Worm (Caenorhabditis elegans) whole organism, L4 larva: ENCODE results near the gene rpb-12.
A peak's percentile ranks its signal among the peaks of the same experiment; 100 is the strongest.

Experiments used
- D1046.2 ChIP-seq: fragments of 200-800 bp; sonication (Bioruptor generic); IDR thresholded peaks from 2 replicates; pipeline ENCODE4 v1.3.6; 2022; ENCODE audit warnings: missing genetic modification characterization, missing compliant biosample characterization
- F37D6.2 ChIP-seq: sonication (generic microtip); optimal IDR thresholded peaks from 2 replicates; lab custom pipeline; 2016; ENCODE audit warnings: mild to moderate bottlenecking, missing genetic modification characterization, missing compliant biosample characterization
- F44E2.7 ChIP-seq: fragments of 200-800 bp; sonication (Bioruptor generic); IDR thresholded peaks from 2 replicates; pipeline ENCODE4 v2.1.2; 2022; ENCODE audit warnings: missing genetic modification characterization, missing compliant biosample characterization
- F49E8.2 ChIP-seq: sonication (generic microtip); optimal IDR thresholded peaks from 2 replicates; lab custom pipeline; 2016; ENCODE audit warnings: missing compliant biosample characterization, mild to moderate bottlenecking, missing genetic modification characterization, borderline replicate concordance
- T26A8.4 ChIP-seq: fragments of 200-800 bp; sonication (Bioruptor generic); IDR thresholded peaks from 2 replicates; pipeline ENCODE4 v1.3.6; 2022; ENCODE audit warnings: missing genetic modification characterization, missing compliant biosample characterization
- Y48G9A.11 ChIP-seq: fragments of 200-800 bp; sonication (Bioruptor generic); IDR thresholded peaks from 2 replicates; pipeline ENCODE4 v1.3.6; 2022; ENCODE audit warnings: missing genetic modification reagents, missing genetic modification characterization, missing compliant biosample characterization
- aha-1 ChIP-seq: fragments of 150-350 bp; peaks from one replicate; lab custom pipeline; 2014; ENCODE audit warnings: missing biosample characterization, missing genetic modification characterization
- ama-1 ChIP-seq: fragments of 150-350 bp; optimal IDR thresholded peaks from 2 replicates; lab custom pipeline; 2014; ENCODE audit warnings: inconsistent platforms, mixed read lengths
- arid-1 ChIP-seq: fragments of 200-800 bp; sonication (Bioruptor generic); conservative IDR thresholded peaks from 2 replicates; pipeline ENCODE4 v1.3.6; 2022; ENCODE audit warnings: missing genetic modification reagents, missing genetic modification characterization, missing compliant biosample characterization
- ceh-62 ChIP-seq: sonication (generic microtip); optimal IDR thresholded peaks from 2 replicates; lab custom pipeline; 2017; ENCODE audit warnings: missing biosample characterization, missing genetic modification characterization
- ceh-82 ChIP-seq: sonication (generic microtip); optimal IDR thresholded peaks from 2 replicates; lab custom pipeline; 2017; ENCODE audit warnings: missing biosample characterization, missing genetic modification characterization
- ces-1 ChIP-seq: fragments of 150-350 bp; sonication (generic microtip); optimal IDR thresholded peaks from 4 replicates; lab custom pipeline; 2014; ENCODE audit warnings: missing biosample characterization, missing genetic modification reagents, missing genetic modification characterization
- cey-2 ChIP-seq: sonication (generic microtip); optimal IDR thresholded peaks from 3 replicates; lab custom pipeline; 2017; ENCODE audit warnings: missing genetic modification characterization, mild to moderate bottlenecking, missing compliant biosample characterization, antibody characterized with exemption, borderline replicate concordance; ENCODE audit not compliant: insufficient read depth
- daf-19 ChIP-seq: fragments of 200-800 bp; sonication (Bioruptor generic); conservative IDR thresholded peaks from 2 replicates; pipeline ENCODE4 v1.3.6; 2022; ENCODE audit warnings: missing genetic modification characterization, missing compliant biosample characterization
- daf-8 ChIP-seq: fragments of 200-800 bp; sonication (Bioruptor generic); IDR thresholded peaks from 2 replicates; pipeline ENCODE4 v1.3.6; 2022; ENCODE audit warnings: missing genetic modification characterization, missing compliant biosample characterization
- dmd-9 ChIP-seq: fragments of 200-800 bp; sonication (Bioruptor generic); IDR thresholded peaks from 2 replicates; pipeline ENCODE4 v1.3.6; 2022; ENCODE audit warnings: missing genetic modification reagents, missing genetic modification characterization, missing compliant biosample characterization
- dpl-1 ChIP-seq: fragments of 150-350 bp; optimal IDR thresholded peaks from 2 replicates; lab custom pipeline; 2014; ENCODE audit warnings: missing biosample characterization, missing genetic modification reagents, missing genetic modification characterization
- duxl-1 ChIP-seq: sonication (generic microtip); optimal IDR thresholded peaks from 2 replicates; lab custom pipeline; 2016; ENCODE audit warnings: mild to moderate bottlenecking, missing genetic modification characterization, moderate library complexity, missing compliant biosample characterization; ENCODE audit not compliant: poor library complexity
- dve-1 ChIP-seq: sonication (generic microtip); optimal IDR thresholded peaks from 2 replicates; lab custom pipeline; 2017; ENCODE audit warnings: antibody characterized with exemption, mild to moderate bottlenecking, missing genetic modification characterization, missing compliant biosample characterization; ENCODE audit not compliant: insufficient read depth
- egl-27 ChIP-seq: sonication (generic microtip); optimal IDR thresholded peaks from 3 replicates; lab custom pipeline; 2017; ENCODE audit warnings: missing biosample characterization, missing genetic modification reagents, missing genetic modification characterization
- fkh-10 ChIP-seq: fragments of 150-350 bp; optimal IDR thresholded peaks from 2 replicates; lab custom pipeline; 2014; ENCODE audit warnings: missing biosample characterization, missing genetic modification reagents, missing genetic modification characterization
- hif-1 ChIP-seq, 2 experiments: sonication (generic microtip); optimal IDR thresholded peaks; 2 replicates each; lab custom pipeline; 2016 to 2017; ENCODE audit warnings: missing compliant biosample characterization in 2 of 2, missing genetic modification characterization in 2 of 2, missing genetic modification reagents in 2 of 2, missing genotype in 2 of 2, mild to moderate bottlenecking in 1 of 2
- jun-1 ChIP-seq: fragments of 150-350 bp; optimal IDR thresholded peaks from 2 replicates; lab custom pipeline; 2014; ENCODE audit warnings: missing biosample characterization, missing genetic modification reagents, missing genetic modification characterization
- lin-29 ChIP-seq: fragments of 200-800 bp; sonication (Bioruptor generic); IDR thresholded peaks from 2 replicates; pipeline ENCODE4 v1.3.6; 2022; ENCODE audit warnings: missing genetic modification reagents, missing genetic modification characterization, missing compliant biosample characterization
- lin-38 ChIP-seq: fragments of 200-800 bp; sonication (Bioruptor generic); IDR thresholded peaks from 2 replicates; pipeline ENCODE4 v1.3.6; 2022; ENCODE audit warnings: missing genetic modification reagents, missing genetic modification characterization, missing compliant biosample characterization
- lin-39 ChIP-seq: fragments of 150-350 bp; optimal IDR thresholded peaks from 2 replicates; lab custom pipeline; 2014; ENCODE audit warnings: missing biosample characterization, missing genetic modification reagents, missing genetic modification characterization
- lsy-2 ChIP-seq, 2 experiments: fragments of 150-350 bp in 1 of 2; sonication (generic microtip) in 1 of 2; optimal IDR thresholded peaks; 2 replicates each; lab custom pipeline; 2014 to 2017; ENCODE audit warnings: missing biosample characterization in 2 of 2, missing genetic modification characterization in 2 of 2
- mdt-29 ChIP-seq: fragments of 200-800 bp; sonication (Bioruptor generic); IDR thresholded peaks from 2 replicates; pipeline ENCODE4 v1.3.6; 2022; ENCODE audit warnings: missing genetic modification reagents, missing genetic modification characterization, missing compliant biosample characterization
- mep-1 ChIP-seq: fragments of 150-350 bp; sonication (generic microtip); optimal IDR thresholded peaks from 3 replicates; lab custom pipeline; 2014; ENCODE audit warnings: missing biosample characterization, missing genetic modification characterization
- nhr-237 ChIP-seq: sonication (generic microtip); optimal IDR thresholded peaks from 2 replicates; lab custom pipeline; 2017; ENCODE audit warnings: missing biosample characterization, missing genetic modification characterization
- nhr-25 ChIP-seq: sonication (generic microtip); optimal IDR thresholded peaks from 2 replicates; lab custom pipeline; 2017; ENCODE audit warnings: missing genetic modification characterization, mild to moderate bottlenecking, missing compliant biosample characterization, antibody characterized with exemption, moderate library complexity, borderline replicate concordance; ENCODE audit not compliant: insufficient read depth
- nhr-28 ChIP-seq: fragments of 150-350 bp; optimal IDR thresholded peaks from 2 replicates; lab custom pipeline; 2014; ENCODE audit warnings: missing biosample characterization, missing genetic modification characterization
- nhr-48 ChIP-seq: sonication (generic microtip); optimal IDR thresholded peaks from 2 replicates; lab custom pipeline; 2016; ENCODE audit warnings: mild to moderate bottlenecking, missing genetic modification characterization, missing compliant biosample characterization
- nhr-6 ChIP-seq: fragments of 150-350 bp; optimal IDR thresholded peaks from 2 replicates; lab custom pipeline; 2014; ENCODE audit warnings: missing biosample characterization, missing genetic modification characterization
- nhr-76 ChIP-seq: fragments of 150-350 bp; optimal IDR thresholded peaks from 2 replicates; lab custom pipeline; 2014; ENCODE audit warnings: missing biosample characterization, missing genetic modification characterization
- pha-4 ChIP-seq, 2 experiments: fragments of 150-350 bp in 1 of 2; fragments of 200-800 bp in 1 of 2; sonication (Bioruptor generic) in 1 of 2; IDR thresholded peaks in 1 of 2; optimal IDR thresholded peaks in 1 of 2; 2 replicates each; pipeline versions ENCODE4 v1.3.6 to Lab custom; 2014 to 2022; ENCODE audit warnings: missing genetic modification characterization in 2 of 2, missing genetic modification reagents in 2 of 2, missing biosample characterization in 1 of 2, missing compliant biosample characterization in 1 of 2
- php-3 ChIP-seq: fragments of 200-800 bp; sonication (Bioruptor generic); IDR thresholded peaks from 2 replicates; pipeline ENCODE4 v1.3.6; 2022; ENCODE audit warnings: missing genetic modification reagents, missing genetic modification characterization, missing compliant biosample characterization
- pqm-1 ChIP-seq: sonication (generic microtip); optimal IDR thresholded peaks from 2 replicates; lab custom pipeline; 2017; ENCODE audit warnings: missing biosample characterization, missing genetic modification characterization
- rbr-2 ChIP-seq: sonication (generic microtip); optimal IDR thresholded peaks from 2 replicates; lab custom pipeline; 2016; ENCODE audit warnings: missing genotype, missing genetic modification characterization, missing compliant biosample characterization
- snpc-4 ChIP-seq: fragments of 150-350 bp; optimal IDR thresholded peaks from 2 replicates; lab custom pipeline; 2014; ENCODE audit warnings: missing biosample characterization, missing genetic modification characterization
- spr-3 ChIP-seq: fragments of 200-800 bp; sonication (Bioruptor generic); optimal IDR thresholded peaks from 2 replicates; lab custom pipeline; 2018; ENCODE audit warnings: mild to moderate bottlenecking, missing genetic modification characterization, missing compliant biosample characterization
- tag-97 ChIP-seq: fragments of 200-800 bp; sonication (Bioruptor generic); IDR thresholded peaks from 2 replicates; pipeline ENCODE4 v1.3.6; 2022; ENCODE audit warnings: missing genetic modification characterization, missing compliant biosample characterization
- zip-2 ChIP-seq: fragments of 150-350 bp; optimal IDR thresholded peaks from 2 replicates; lab custom pipeline; 2014; ENCODE audit warnings: missing biosample characterization, missing genetic modification characterization

rpb-12 gene

DNA sequence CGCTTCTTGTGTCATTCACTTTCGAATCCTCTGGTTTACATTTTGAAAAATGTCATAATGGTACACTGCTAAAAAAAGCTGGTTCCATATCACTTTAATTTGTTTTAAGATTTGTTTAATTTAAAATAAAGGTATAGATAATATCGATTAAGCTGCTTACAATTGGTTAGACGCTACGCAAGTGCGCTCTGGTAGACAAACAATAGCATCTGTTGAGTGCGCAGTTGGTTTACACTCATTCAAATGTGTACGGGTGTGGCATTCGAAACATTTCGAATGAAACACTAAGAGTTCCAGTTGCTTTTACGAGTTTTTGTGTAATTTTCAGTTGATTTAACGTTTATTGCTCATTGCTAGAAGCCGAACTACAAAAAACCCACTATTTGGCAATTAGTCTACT, 39.2 kb downstream of the rpb-12 start (continued):
- peak; percentile 62 for TF ChIP-seq nhr-6 (tag; lab: Kevin White, UChicago)
- TF ChIP-seq dpl-1 = peak; percentile 42
- no peak for TF ChIP-seq tag-97 (GFP tag; lab: Robert Waterston, UW)
- TF ChIP-seq mep-1 (tag; lab: Kevin White, UChicago) = peak; percentile 60
- TF ChIP-seq daf-19 (GFP tag; lab: Robert Waterston, UW) = no peak
- TF ChIP-seq cey-2 (tag; lab: Kevin White, UChicago) = no peak
- peak in 1 of 2 experiments; percentile 67 for TF ChIP-seq lsy-2 (tag; optimal IDR thresholded peaks at IDR 0.05; lab: Kevin White, UChicago)
- no peak for TF ChIP-seq nhr-48 (tag; lab: Kevin White, UChicago)
- no peak for TF ChIP-seq nhr-76
- TF ChIP-seq ama-1 (lab: Kevin White, UChicago) = no peak
- TF ChIP-seq nhr-25 = no peak
- TF ChIP-seq dmd-9 (GFP tag; lab: Robert Waterston, UW) = no peak
- no peak for TF ChIP-seq lin-39 (tag; lab: Kevin White, UChicago)
- TF ChIP-seq D1046.2 (GFP tag; lab: Robert Waterston, UW) = no peak
- TF ChIP-seq snpc-4 (tag; lab: Kevin White, UChicago) = no peak
- no peak for TF ChIP-seq ceh-62 (tag; lab: Kevin White, UChicago)
- peak; percentile 35 for TF ChIP-seq rbr-2
- TF ChIP-seq spr-3 (GFP tag; lab: Kevin White, UChicago) = no peak
- no peak for TF ChIP-seq pha-4 (GFP tag; IDR thresholded peaks at IDR 0.05; lab: Robert Waterston, UW)
- TF ChIP-seq pha-4 (tag; optimal IDR thresholded peaks at IDR 0.05; lab: Kevin White, UChicago) = peak; percentile 66
- no peak for TF ChIP-seq daf-8 (GFP tag; lab: Robert Waterston, UW)
- TF ChIP-seq ces-1 (GFP tag; lab: Kevin White, UChicago) = no peak
- peak; percentile 22 for TF ChIP-seq pqm-1 (tag; lab: Kevin White, UChicago)
- TF ChIP-seq F37D6.2 (tag; lab: Kevin White, UChicago) = no peak
- peak; percentile 30 for TF ChIP-seq nhr-28 (tag; lab: Kevin White, UChicago)
- TF ChIP-seq dve-1 (tag; lab: Kevin White, UChicago) = peak; percentile 30
- no peak for TF ChIP-seq lin-29
- no peak for TF ChIP-seq mdt-29
- TF ChIP-seq F44E2.7 = no peak
- no peak for TF ChIP-seq F49E8.2 (tag; lab: Kevin White, UChicago)
- TF ChIP-seq ceh-82 (tag; lab: Kevin White, UChicago) = no peak
- no peak for TF ChIP-seq egl-27 (tag; lab: Kevin White, UChicago)
- TF ChIP-seq arid-1 = no peak
- no peak for TF ChIP-seq fkh-10 (GFP tag; lab: Kevin White, UChicago)
- no peak for TF ChIP-seq php-3 (GFP tag; lab: Robert Waterston, UW)
- TF ChIP-seq nhr-237 (tag; lab: Kevin White, UChicago) = no peak
- TF ChIP-seq duxl-1 (tag; lab: Kevin White, UChicago) = no peak
- no peak for TF ChIP-seq aha-1 (tag; lab: Kevin White, UChicago)
- no peak for TF ChIP-seq T26A8.4
- no peak for TF ChIP-seq Y48G9A.11 (GFP tag; lab: Robert Waterston, UW)

DNA sequence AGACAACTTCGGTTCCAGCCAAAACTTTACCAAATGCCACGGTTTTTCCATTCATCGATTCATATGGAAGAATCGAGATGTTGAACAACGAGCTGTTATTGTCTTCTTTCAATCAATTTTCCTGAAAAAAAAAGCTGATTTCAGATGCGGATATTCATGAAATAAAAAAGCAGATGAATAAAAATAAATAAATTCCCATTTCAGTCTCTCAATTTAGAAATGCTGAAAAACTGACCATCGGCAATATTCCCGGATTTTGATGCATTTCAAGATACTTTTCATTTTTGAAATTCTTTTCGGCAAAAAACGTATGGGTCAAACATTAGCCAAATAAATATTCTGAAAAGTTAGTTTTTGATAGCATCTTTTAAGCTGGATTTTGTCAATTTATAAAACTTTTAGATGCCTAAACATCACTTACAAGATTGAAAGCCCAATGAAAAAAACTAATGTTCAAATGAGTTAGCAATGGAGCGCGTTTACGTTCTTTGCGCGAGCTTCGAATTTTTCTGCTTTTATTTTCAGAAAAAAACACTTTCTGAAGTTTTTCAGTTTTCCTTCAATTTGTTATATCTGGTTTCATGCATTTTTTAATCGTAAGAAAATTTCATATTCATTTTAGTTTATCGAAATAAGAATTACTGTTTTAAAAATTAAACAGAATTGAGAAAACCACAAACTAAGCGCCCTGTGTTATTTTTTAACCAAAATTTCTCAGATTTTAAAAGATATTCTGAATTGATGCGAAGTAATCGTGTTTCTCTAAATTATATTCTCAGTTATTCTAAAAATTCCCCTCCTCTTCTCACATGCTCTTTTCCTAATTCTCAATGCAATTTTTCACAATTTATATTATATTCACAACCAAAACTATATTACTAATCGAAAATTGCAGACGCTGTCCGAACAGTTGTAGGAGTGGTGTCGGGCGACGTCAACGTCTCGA, 42.3 kb downstream of the rpb-12 start, which contains the start of the genes C01F6.14 and fem-3:
Gene C01F6.14 (minus strand): TSS at position 51 of the 946 bp plus-strand sequence.
Gene fem-3 (plus strand): TSS at position 896 of the 946 bp plus-strand sequence.
- TF ChIP-seq jun-1 (tag; lab: Kevin White, UChicago) = no peak
- peak; percentile 56 for TF ChIP-seq lin-38 (GFP tag; lab: Robert Waterston, UW)
- no peak for TF ChIP-seq arid-1
- peak; percentile 53 for TF ChIP-seq dpl-1
- TF ChIP-seq lsy-2 (tag; optimal IDR thresholded peaks at IDR 0.05; lab: Kevin White, UChicago) = peak in 1 of 2 experiments; percentile 42
- no peak for TF ChIP-seq aha-1 (tag; lab: Kevin White, UChicago)
- no peak for TF ChIP-seq zip-2 (tag; lab: Kevin White, UChicago)
- no peak for TF ChIP-seq hif-1 (tag; optimal IDR thresholded peaks at IDR 0.05; lab: Kevin White, UChicago)
